Worm (Caenorhabditis elegans): ENCODE measurements around the gene ebp-2.

ebp-2 gene

ce11 chrII:11431584-11431983 is 10.9 kb upstream of the ebp-2 start, which contains the start of gene C05D12.4:
C05D12.4 (plus strand) TSS chrII:11431884.
- TF ChIP-seq nhr-76 (tag; optimal IDR thresholded peaks at IDR 0.05), result no peak
- no peak for TF ChIP-seq unc-39 (tag; optimal IDR thresholded peaks at IDR 0.05)
- TF ChIP-seq nhr-25 (tag; optimal IDR thresholded peaks at IDR 0.05), result no peak
- no peak for TF ChIP-seq ztf-11 (tag; optimal IDR thresholded peaks at IDR 0.05)

ce11 chrII:11433942-11434341 is 8.6 kb upstream of the ebp-2 start, which contains the start of gene C05D12.5:
C05D12.5 (plus strand) TSS chrII:11434242.
- no peak for TF ChIP-seq zag-1 (tag; optimal IDR thresholded peaks at IDR 0.05)
- no peak for TF ChIP-seq nhr-237 (tag; optimal IDR thresholded peaks at IDR 0.05)
- no peak for TF ChIP-seq aly-2 (tag; optimal IDR thresholded peaks at IDR 0.05)
- TF ChIP-seq pha-4 (tag; optimal IDR thresholded peaks at IDR 0.05), result no peak
- TF ChIP-seq snpc-4 (tag; optimal IDR thresholded peaks at IDR 0.05), result no peak
- TF ChIP-seq ceh-9 (tag; optimal IDR thresholded peaks at IDR 0.05), result no peak
- TF ChIP-seq nhr-28 (tag; optimal IDR thresholded peaks at IDR 0.05), result no peak
- no peak for TF ChIP-seq nfya-1 (tag; optimal IDR thresholded peaks at IDR 0.05; ENCODE audit: insufficient read depth)
- TF ChIP-seq ZK546.5 (tag; optimal IDR thresholded peaks at IDR 0.05), result no peak
- TF ChIP-seq nhr-11 (tag; optimal IDR thresholded peaks at IDR 0.05), result no peak
- no peak for TF ChIP-seq nhr-77 (tag; optimal IDR thresholded peaks at IDR 0.05)
- no peak for TF ChIP-seq ceh-82 (tag; optimal IDR thresholded peaks at IDR 0.05)
- TF ChIP-seq ceh-16 (tag; optimal IDR thresholded peaks at IDR 0.05), result no peak
- no peak for TF ChIP-seq mdl-1 (tag; optimal IDR thresholded peaks at IDR 0.05)
- no peak for TF ChIP-seq lin-39 (tag; optimal IDR thresholded peaks at IDR 0.05)
- TF ChIP-seq nhr-76 (tag; optimal IDR thresholded peaks at IDR 0.05), result no peak
- TF ChIP-seq lsy-12 (tag; optimal IDR thresholded peaks at IDR 0.05), result no peak
- TF ChIP-seq nhr-12 (tag; optimal IDR thresholded peaks at IDR 0.05), result no peak

ce11 chrII:11438417-11438816 is 4.1 kb upstream of the ebp-2 start, which contains the start of gene vha-6:
vha-6 (minus strand) TSS chrII:11438452.
- TF ChIP-seq ceh-9 (tag; optimal IDR thresholded peaks at IDR 0.05), result no peak
- peak; percentile 83 for TF ChIP-seq elt-2 (tag; optimal IDR thresholded peaks at IDR 0.05)
- TF ChIP-seq unc-62 (GFP tag; optimal IDR thresholded peaks at IDR 0.05), result no peak
- TF ChIP-seq pqm-1 (tag; optimal IDR thresholded peaks at IDR 0.05), result peak; percentile 69
- TF ChIP-seq lin-15B (tag; optimal IDR thresholded peaks at IDR 0.05), result no peak

DNA sequence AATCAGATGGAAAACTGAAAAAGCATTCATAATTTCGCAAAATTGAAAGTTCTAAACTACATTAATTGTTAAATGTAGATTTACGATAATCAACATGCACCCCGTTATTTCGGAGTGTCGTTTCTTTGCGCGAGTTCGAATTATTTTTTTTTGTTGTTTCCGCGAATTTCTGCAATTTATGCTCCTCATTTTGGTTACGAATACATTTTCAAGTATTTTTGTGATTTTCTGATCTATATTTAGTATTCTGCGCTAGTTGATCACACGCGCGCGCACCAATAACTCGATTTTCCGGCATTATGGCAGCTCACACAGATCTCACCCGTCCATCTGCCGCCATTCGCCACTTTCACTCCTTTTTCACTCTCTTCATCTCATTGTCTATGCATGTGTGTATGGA is 2.3 kb upstream of the ebp-2 start, which contains the start of gene VW02B12L.2:
TSS of gene VW02B12L.2 (minus strand) at position 65 of the 400 bp plus-strand sequence.
- TF ChIP-seq ztf-11 (tag; optimal IDR thresholded peaks at IDR 0.05) (no peak), nhr-67 (tag; optimal IDR thresholded peaks at IDR 0.05) (no peak), nhr-23 (tag; optimal IDR thresholded peaks at IDR 0.05) (peak; percentile 51), ceh-28 (tag; optimal IDR thresholded peaks at IDR 0.05) (no peak), nhr-237 (tag; optimal IDR thresholded peaks at IDR 0.05) (no peak), nhr-12 (tag; optimal IDR thresholded peaks at IDR 0.05) (no peak), fkh-10 (GFP tag; optimal IDR thresholded peaks at IDR 0.05) (no peak), egl-27 (tag; optimal IDR thresholded peaks at IDR 0.05) (no peak), daf-12 (tag; optimal IDR thresholded peaks at IDR 0.05) (no peak), tbx-2 (tag; optimal IDR thresholded peaks at IDR 0.05) (no peak), ceh-16 (tag; optimal IDR thresholded peaks at IDR 0.05) (no peak), lsy-12 (tag; optimal IDR thresholded peaks at IDR 0.05) (no peak), nhr-77 (tag; optimal IDR thresholded peaks at IDR 0.05) (no peak), nhr-76 (tag; optimal IDR thresholded peaks at IDR 0.05) (no peak), snpc-4 (tag; optimal IDR thresholded peaks at IDR 0.05) (no peak), lin-15B (tag; optimal IDR thresholded peaks at IDR 0.05) (peak; percentile 46), elt-2 (tag; optimal IDR thresholded peaks at IDR 0.05) (no peak), aly-2 (tag; optimal IDR thresholded peaks at IDR 0.05) (no peak), ceh-82 (tag; optimal IDR thresholded peaks at IDR 0.05) (no peak), jun-1 (tag; optimal IDR thresholded peaks at IDR 0.05) (no peak), ztf-4 (tag; optimal IDR thresholded peaks at IDR 0.05) (no peak), skn-1 (tag; optimal IDR thresholded peaks at IDR 0.05) (no peak), hmg-11 (tag; optimal IDR thresholded peaks at IDR 0.05) (no peak), ZK546.5 (tag; optimal IDR thresholded peaks at IDR 0.05) (no peak), pha-4 (tag; optimal IDR thresholded peaks at IDR 0.05) (no peak), eor-1 (tag; optimal IDR thresholded peaks at IDR 0.05) (no peak), fos-1 (tag; optimal IDR thresholded peaks at IDR 0.05) (no peak), pqm-1 (tag; optimal IDR thresholded peaks at IDR 0.05) (no peak), elt-3 (tag; optimal IDR thresholded peaks at IDR 0.05) (no peak), R02D3.7 (tag; optimal IDR thresholded peaks at IDR 0.05) (peak; percentile 85), nfya-1 (tag; optimal IDR thresholded peaks at IDR 0.05; ENCODE audit: insufficient read depth) (peak; percentile 37), unc-39 (tag; optimal IDR thresholded peaks at IDR 0.05) (no peak), elt-1 (tag; optimal IDR thresholded peaks at IDR 0.05) (no peak), nhr-43 (tag; optimal IDR thresholded peaks at IDR 0.05; ENCODE audit: poor library complexity, severe bottlenecking) (no peak), unc-62 (GFP tag; optimal IDR thresholded peaks at IDR 0.05) (no peak), nhr-28 (tag; optimal IDR thresholded peaks at IDR 0.05) (no peak), mml-1 (tag; optimal IDR thresholded peaks at IDR 0.05) (no peak), mdl-1 (tag; optimal IDR thresholded peaks at IDR 0.05) (no peak), zag-1 (tag; optimal IDR thresholded peaks at IDR 0.05) (no peak), fkh-2 (tag; optimal IDR thresholded peaks at IDR 0.05) (no peak), ama-1 (optimal IDR thresholded peaks at IDR 0.05) (no peak), sea-2 (GFP tag; optimal IDR thresholded peaks at IDR 0.05) (no peak)
